Worm (Caenorhabditis elegans) whole organism, L1 larva: ENCODE results near the gene Y41E3.6.

Experiments used
- aha-1 ChIP-seq: fragments of 150-350 bp; optimal IDR thresholded peaks from 2 replicates; lab custom pipeline; 2014; ENCODE audit warnings: missing biosample characterization, missing genetic modification characterization
- alr-1 ChIP-seq: fragments of 200-800 bp; sonication (Bioruptor generic); optimal IDR thresholded peaks from 2 replicates; lab custom pipeline; 2018; ENCODE audit warnings: borderline replicate concordance, mild to moderate bottlenecking, missing genetic modification characterization, missing compliant biosample characterization
- ama-1 ChIP-seq: fragments of 150-350 bp; optimal IDR thresholded peaks from 2 replicates; lab custom pipeline; 2014
- blmp-1 ChIP-seq: fragments of 150-350 bp; optimal IDR thresholded peaks from 2 replicates; lab custom pipeline; 2014; ENCODE audit warnings: missing biosample characterization, missing genetic modification characterization
- ceh-82 ChIP-seq, 3 experiments: fragments of 150-350 bp in 1 of 3; sonication (generic microtip) in 2 of 3; optimal IDR thresholded peaks; 2 replicates each; lab custom pipeline; 2014 to 2017; ENCODE audit warnings: missing biosample characterization in 3 of 3, missing genetic modification characterization in 3 of 3
- ceh-88 ChIP-seq: fragments of 200-800 bp; sonication (Bioruptor generic); IDR thresholded peaks from 2 replicates; pipeline ENCODE4 v1.3.6; 2022; ENCODE audit warnings: missing genetic modification characterization, missing compliant biosample characterization
- ceh-90 ChIP-seq: sonication (generic microtip); optimal IDR thresholded peaks from 2 replicates; lab custom pipeline; 2016; ENCODE audit warnings: missing genetic modification characterization, missing compliant biosample characterization
- efl-1 ChIP-seq, 4 experiments: fragments of 150-350 bp; optimal IDR thresholded peaks in 3 of 4; peaks in 1 of 4; 1 replicate in 1 of 4; 2 replicates in 3 of 4; lab custom pipeline; 2014; ENCODE audit warnings: missing biosample characterization in 2 of 4, missing genetic modification characterization in 2 of 4, missing genetic modification reagents in 2 of 4
- egl-13 ChIP-seq: sonication (generic microtip); optimal IDR thresholded peaks from 2 replicates; lab custom pipeline; 2016; ENCODE audit warnings: missing genotype, missing genetic modification reagents, missing genetic modification characterization, missing compliant biosample characterization
- elt-2 ChIP-seq: sonication (generic microtip); optimal IDR thresholded peaks from 2 replicates; lab custom pipeline; 2016; ENCODE audit warnings: missing genetic modification characterization, mild to moderate bottlenecking, inconsistent platforms, missing compliant biosample characterization, missing genetic modification reagents
- elt-3 ChIP-seq, 6 experiments: fragments of 150-350 bp in 1 of 6; sonication (generic microtip); optimal IDR thresholded peaks; 2 replicates each; lab custom pipeline; 2017 to 2018; ENCODE audit warnings: missing biosample characterization in 6 of 6, missing genetic modification characterization in 6 of 6, inconsistent platforms in 1 of 6
- hpl-2 ChIP-seq: fragments of 150-350 bp; optimal IDR thresholded peaks from 2 replicates; lab custom pipeline; 2014; ENCODE audit warnings: missing biosample characterization, missing genetic modification reagents, missing genetic modification characterization
- irx-1 ChIP-seq: sonication (generic microtip); optimal IDR thresholded peaks from 2 replicates; lab custom pipeline; 2016; ENCODE audit warnings: missing genetic modification characterization, missing compliant biosample characterization
- jun-1 ChIP-seq: fragments of 150-350 bp; optimal IDR thresholded peaks from 2 replicates; lab custom pipeline; 2014; ENCODE audit warnings: missing biosample characterization, missing genetic modification reagents, missing genetic modification characterization
- lin-13 ChIP-seq: fragments of 150-350 bp; optimal IDR thresholded peaks from 2 replicates; lab custom pipeline; 2014; ENCODE audit warnings: missing biosample characterization, missing genetic modification reagents, missing genetic modification characterization
- lin-15B ChIP-seq: fragments of 150-350 bp; sonication (generic microtip); optimal IDR thresholded peaks from 3 replicates; lab custom pipeline; 2014; ENCODE audit warnings: missing biosample characterization, missing genetic modification characterization
- lir-3 ChIP-seq: sonication (generic microtip); optimal IDR thresholded peaks from 2 replicates; lab custom pipeline; 2016; ENCODE audit warnings: mild to moderate bottlenecking, missing genetic modification characterization, moderate library complexity, missing compliant biosample characterization; ENCODE audit not compliant: poor library complexity
- lsy-2 ChIP-seq, 2 experiments: fragments of 150-350 bp; optimal IDR thresholded peaks; 2 replicates each; lab custom pipeline; 2014; ENCODE audit warnings: missing biosample characterization in 2 of 2, missing genetic modification characterization in 2 of 2
- mef-2 ChIP-seq: fragments of 150-350 bp; optimal IDR thresholded peaks from 2 replicates; lab custom pipeline; 2014; ENCODE audit warnings: missing biosample characterization, missing genetic modification characterization
- nhr-12 ChIP-seq: sonication (generic microtip); optimal IDR thresholded peaks from 2 replicates; lab custom pipeline; 2017; ENCODE audit warnings: missing biosample characterization, missing genetic modification characterization
- nhr-19 ChIP-seq: fragments of 200-800 bp; sonication (Bioruptor generic); conservative IDR thresholded peaks from 2 replicates; pipeline ENCODE4 v1.3.6; 2022; ENCODE audit warnings: missing genetic modification characterization, missing compliant biosample characterization
- nhr-237 ChIP-seq: fragments of 150-350 bp; optimal IDR thresholded peaks from 2 replicates; lab custom pipeline; 2014; ENCODE audit warnings: missing biosample characterization, missing genetic modification characterization
- nhr-47 ChIP-seq: sonication (generic microtip); optimal IDR thresholded peaks from 2 replicates; lab custom pipeline; 2016; ENCODE audit warnings: mild to moderate bottlenecking, missing genetic modification characterization, moderate library complexity, missing compliant biosample characterization
- nhr-71 ChIP-seq: sonication (generic microtip); optimal IDR thresholded peaks from 2 replicates; lab custom pipeline; 2016; ENCODE audit warnings: mild to moderate bottlenecking, missing genetic modification characterization, moderate library complexity, missing compliant biosample characterization
- nhr-76 ChIP-seq: sonication (generic microtip); optimal IDR thresholded peaks from 2 replicates; lab custom pipeline; 2017; ENCODE audit warnings: missing biosample characterization, missing genetic modification characterization
- pag-3 ChIP-seq: sonication (generic microtip); optimal IDR thresholded peaks from 2 replicates; lab custom pipeline; 2017; ENCODE audit warnings: missing genetic modification characterization, mild to moderate bottlenecking, missing compliant biosample characterization, antibody characterized with exemption, borderline replicate concordance; ENCODE audit not compliant: insufficient read depth
- sox-4 ChIP-seq: sonication (generic microtip); optimal IDR thresholded peaks from 2 replicates; lab custom pipeline; 2016; ENCODE audit warnings: missing genetic modification characterization, missing compliant biosample characterization
- sptf-1 ChIP-seq: fragments of 150-350 bp; optimal IDR thresholded peaks from 2 replicates; lab custom pipeline; 2014; ENCODE audit warnings: missing biosample characterization, missing genetic modification characterization
- sup-37 ChIP-seq: fragments of 200-800 bp; sonication (Bioruptor generic); optimal IDR thresholded peaks from 2 replicates; lab custom pipeline; 2018; ENCODE audit warnings: mild to moderate bottlenecking, missing genetic modification characterization, missing compliant biosample characterization
- swsn-7 ChIP-seq: sonication (generic microtip); optimal IDR thresholded peaks from 2 replicates; lab custom pipeline; 2016; ENCODE audit warnings: missing genetic modification characterization, missing compliant biosample characterization
- tbx-2 ChIP-seq: sonication (generic microtip); optimal IDR thresholded peaks from 2 replicates; lab custom pipeline; 2016; ENCODE audit warnings: missing genetic modification characterization, missing compliant biosample characterization
- tlp-1 ChIP-seq: fragments of 150-350 bp; optimal IDR thresholded peaks from 2 replicates; lab custom pipeline; 2014; ENCODE audit warnings: missing biosample characterization, missing genetic modification characterization
- unc-130 ChIP-seq: fragments of 150-350 bp; optimal IDR thresholded peaks from 2 replicates; lab custom pipeline; 2017; ENCODE audit warnings: missing biosample characterization, missing genetic modification characterization, inconsistent platforms
- unc-62 ChIP-seq: fragments of 150-350 bp; optimal IDR thresholded peaks from 2 replicates; lab custom pipeline; 2014; ENCODE audit warnings: missing biosample characterization, missing genetic modification reagents, missing genetic modification characterization
- xbp-1 ChIP-seq: sonication (generic microtip); optimal IDR thresholded peaks from 2 replicates; lab custom pipeline; 2016; ENCODE audit warnings: missing genetic modification characterization, missing compliant biosample characterization
- zip-4 ChIP-seq: fragments of 200-800 bp; sonication (Bioruptor generic); optimal IDR thresholded peaks from 2 replicates; lab custom pipeline; 2018; ENCODE audit warnings: mild to moderate bottlenecking, missing genetic modification characterization, moderate library complexity, missing compliant biosample characterization

Gene Y41E3.6

ce11 chrIV:14978204-14978603 is 28.4 kb upstream of the Y41E3.6 start:
- TF ChIP-seq pag-3 (tag; lab: Kevin White, UChicago) (no peak), efl-1 (optimal IDR thresholded peaks at IDR 0.05; lab: Kevin White, UChicago) (no peak), efl-1 (GFP tag; optimal IDR thresholded peaks at IDR 0.05 in 1 of 2; lab: Kevin White, UChicago) (peak in 1 of 2 experiments; percentile 85), lsy-2 (tag; optimal IDR thresholded peaks at IDR 0.05; lab: Kevin White, UChicago) (no peak), zip-4 (GFP tag; lab: Kevin White, UChicago) (no peak), sptf-1 (tag; lab: Kevin White, UChicago) (no peak), sup-37 (GFP tag; lab: Kevin White, UChicago) (no peak)
- TF ChIP-seq, all 84 proteins: peak for 1

DNA sequence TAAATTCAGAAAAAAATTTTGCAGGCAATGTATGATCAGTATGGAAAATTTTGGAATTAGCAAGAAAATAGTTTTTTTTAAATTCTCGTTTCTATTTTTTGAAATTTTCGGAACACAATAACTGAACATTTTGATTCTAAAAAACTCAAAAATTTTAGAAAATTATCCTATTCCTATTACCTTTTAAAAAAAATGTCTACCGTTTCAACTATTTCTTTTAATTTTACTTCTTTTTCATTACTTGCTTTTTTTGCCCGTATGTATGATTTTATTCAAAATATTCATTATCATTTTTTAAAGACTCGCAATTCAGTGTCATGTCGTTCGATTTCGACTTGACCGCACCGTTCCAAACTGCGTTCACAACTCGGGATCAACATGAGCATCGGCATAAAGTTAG is 25.3 kb upstream of the Y41E3.6 start, which contains the start of gene atln-2:
atln-2 (plus strand) TSS at position 301 of the 400 bp plus-strand sequence.
- TF ChIP-seq efl-1 (optimal IDR thresholded peaks at IDR 0.05; lab: Kevin White, UChicago), result no peak
- TF ChIP-seq efl-1 (GFP tag; optimal IDR thresholded peaks at IDR 0.05 in 1 of 2; lab: Kevin White, UChicago), result peak in 1 of 2 experiments; percentile 57
- no peak for TF ChIP-seq tbx-2 (tag; lab: Kevin White, UChicago)
- no peak for TF ChIP-seq lin-13 (GFP tag; lab: Kevin White, UChicago)
- no peak for TF ChIP-seq nhr-19 (GFP tag; lab: Robert Waterston, UW)
- no peak for TF ChIP-seq ceh-88 (GFP tag; lab: Robert Waterston, UW)
- no peak for TF ChIP-seq ceh-82 (tag; optimal IDR thresholded peaks at IDR 0.05; lab: Kevin White, UChicago)

DNA sequence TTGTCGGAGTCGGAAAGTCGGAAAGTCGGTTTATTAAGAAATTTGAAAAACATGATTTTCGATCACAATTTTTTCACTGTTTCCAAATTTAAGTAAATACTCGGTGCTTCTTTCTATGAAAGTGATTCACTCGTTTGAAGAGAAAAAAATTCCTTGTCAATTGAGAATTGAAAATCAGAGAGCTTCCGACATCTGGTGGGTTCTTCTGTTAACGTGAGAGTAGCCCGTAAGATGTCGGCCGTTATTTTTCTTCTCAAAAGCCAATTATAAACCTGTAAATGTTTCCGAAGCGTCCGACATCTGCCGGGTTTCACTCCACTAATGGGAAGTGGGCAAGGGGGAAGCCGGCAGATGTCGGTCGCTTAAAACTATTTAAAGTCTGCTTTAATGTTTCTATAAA is 21.6 kb upstream of the Y41E3.6 start:
- TF ChIP-seq egl-13 (tag; lab: Kevin White, UChicago) (no peak), jun-1 (tag; lab: Kevin White, UChicago) (peak; percentile 21)

DNA sequence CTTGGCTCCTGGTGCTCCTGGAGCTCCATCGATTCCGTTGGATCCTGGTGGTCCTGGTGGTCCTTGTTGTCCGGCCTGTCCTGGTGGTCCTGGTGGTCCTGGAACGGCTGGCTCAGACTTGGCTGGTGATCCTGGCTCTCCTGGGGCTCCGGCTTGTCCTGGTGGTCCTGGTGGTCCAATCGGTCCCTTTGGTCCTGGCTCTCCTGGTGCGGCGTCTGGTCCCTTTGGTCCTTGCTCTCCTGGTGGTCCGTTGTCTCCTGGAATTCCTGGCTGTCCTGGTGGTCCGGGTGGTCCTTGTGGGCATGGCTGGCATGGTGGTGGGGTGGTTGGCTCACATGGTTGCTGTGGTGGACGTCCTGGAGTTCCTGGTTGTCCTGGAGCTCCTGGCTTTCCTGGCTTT is 20.7 kb upstream of the Y41E3.6 start:
- TF ChIP-seq nhr-76 (tag; lab: Kevin White, UChicago) (no peak), efl-1 (optimal IDR thresholded peaks at IDR 0.05; lab: Kevin White, UChicago) (no peak), efl-1 (GFP tag; optimal IDR thresholded peaks at IDR 0.05 in 1 of 2; lab: Kevin White, UChicago) (peak in 1 of 2 experiments; percentile 37)

DNA sequence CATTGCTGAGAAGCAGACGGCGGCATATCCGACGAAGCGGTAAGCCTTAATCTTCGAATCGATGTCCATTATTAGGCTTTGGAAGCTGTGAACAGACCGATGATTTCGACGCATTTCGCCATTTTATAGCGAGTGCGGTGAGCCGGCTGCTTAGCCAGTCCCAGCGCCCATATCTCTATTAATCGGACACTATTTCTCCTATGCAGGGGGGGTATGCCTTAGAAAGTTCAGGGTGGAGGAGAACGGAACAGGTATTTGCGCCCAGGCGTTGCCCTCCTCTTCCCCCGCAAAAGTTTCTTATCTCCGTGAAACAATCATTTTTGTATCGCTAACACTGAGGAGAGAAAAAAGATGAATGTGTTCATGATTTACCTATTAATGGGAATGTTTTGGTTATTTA is 19.9 kb upstream of the Y41E3.6 start, which contains the start of gene dpy-4:
dpy-4 (minus strand) TSS at position 101 of the 400 bp plus-strand sequence.
- TF ChIP-seq blmp-1 (tag; lab: Kevin White, UChicago) (peak; percentile 25), nhr-237 (tag; lab: Kevin White, UChicago) (no peak), nhr-71 (tag; lab: Kevin White, UChicago) (no peak), lir-3 (no peak), ama-1 (lab: Kevin White, UChicago) (peak; percentile 41), efl-1 (optimal IDR thresholded peaks at IDR 0.05; lab: Kevin White, UChicago) (no peak), efl-1 (GFP tag; optimal IDR thresholded peaks at IDR 0.05 in 1 of 2; lab: Kevin White, UChicago) (peak in 1 of 2 experiments; percentile 40), unc-62 (GFP tag; lab: Kevin White, UChicago) (no peak)
- TF ChIP-seq, all 84 proteins: peak for 3

- TF ChIP-seq swsn-7 (tag; lab: Kevin White, UChicago) (no peak), efl-1 (optimal IDR thresholded peaks at IDR 0.05; lab: Kevin White, UChicago) (no peak), efl-1 (GFP tag; optimal IDR thresholded peaks at IDR 0.05 in 1 of 2; lab: Kevin White, UChicago) (peak in 1 of 2 experiments; percentile 65), elt-3 (tag; optimal IDR thresholded peaks at IDR 0.05; lab: Kevin White, UChicago) (no peak)
Measured at ce11 chrIV:15008200-15008599, 1.6 kb downstream of the Y41E3.6 start.

DNA sequence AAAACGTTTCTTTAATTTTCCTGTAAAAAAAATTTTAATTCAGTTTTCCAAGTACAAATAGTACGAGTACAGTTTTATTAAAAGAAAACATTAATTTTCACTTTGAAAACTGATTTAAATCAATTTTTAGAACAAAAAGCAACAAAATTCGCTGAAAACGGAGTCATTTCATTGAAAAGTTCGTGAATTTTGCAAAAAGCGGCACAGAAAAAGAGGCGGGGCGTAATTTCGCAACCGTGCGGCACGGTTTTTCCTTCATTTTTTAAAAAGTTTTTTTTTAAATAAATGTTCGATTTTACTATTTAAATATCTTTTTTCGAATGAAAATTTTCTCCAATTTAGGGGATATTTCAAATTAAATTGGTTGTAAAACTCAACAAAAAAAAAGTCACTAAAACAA is 4.6 kb downstream of the Y41E3.6 start:
- TF ChIP-seq ceh-90 (tag; lab: Kevin White, UChicago) (no peak), irx-1 (no peak), unc-130 (tag; lab: Kevin White, UChicago) (no peak), nhr-12 (tag; lab: Kevin White, UChicago) (no peak), hpl-2 (GFP tag; lab: Kevin White, UChicago) (no peak), alr-1 (no peak), lin-15B (tag; lab: Kevin White, UChicago) (no peak), sox-4 (tag; lab: Kevin White, UChicago) (no peak), lir-3 (no peak), mef-2 (no peak), nhr-47 (no peak), elt-2 (tag; lab: Kevin White, UChicago) (no peak), ama-1 (lab: Kevin White, UChicago) (no peak), egl-13 (tag; lab: Kevin White, UChicago) (no peak), aha-1 (tag; lab: Kevin White, UChicago) (no peak), tlp-1 (tag; lab: Kevin White, UChicago) (no peak), xbp-1 (tag; lab: Kevin White, UChicago) (no peak)
